Fruit fly (Drosophila melanogaster) whole organism, prepupa: ENCODE data around the gene Gfat2.

Experiments
- CG10631 ChIP-seq: fragments of 200-800 bp; sonication (Bioruptor generic); optimal IDR thresholded peaks from 2 replicates; lab custom pipeline; 2016; ENCODE audit warnings: missing biosample characterization, missing genetic modification characterization
- CG10669 ChIP-seq: fragments of 200-800 bp; sonication (Bioruptor generic); optimal IDR thresholded peaks from 3 replicates; lab custom pipeline; 2018; ENCODE audit warnings: missing biosample characterization, mild to moderate bottlenecking, missing genetic modification characterization, moderate library complexity
- CG11294 ChIP-seq: fragments of 200-800 bp; sonication (Bioruptor generic); IDR thresholded peaks from 2 replicates; pipeline ENCODE4 v1.3.6; 2022; ENCODE audit warnings: missing biosample characterization, missing genetic modification characterization
- CG11762 ChIP-seq: fragments of 200-800 bp; sonication (Bioruptor generic); optimal IDR thresholded peaks from 3 replicates; lab custom pipeline; 2016; ENCODE audit warnings: missing biosample characterization, missing genetic modification characterization; ENCODE audit not compliant: insufficient read depth
- CG11902 ChIP-seq: fragments of 200-800 bp; sonication (Bioruptor generic); optimal IDR thresholded peaks from 3 replicates; lab custom pipeline; 2016; ENCODE audit warnings: missing biosample characterization, missing genetic modification characterization
- CG15336 ChIP-seq: fragments of 200-800 bp; sonication (Bioruptor generic); IDR thresholded peaks from 2 replicates; pipeline ENCODE4 v1.3.6; 2022; ENCODE audit warnings: missing biosample characterization, missing genetic modification characterization
- CG16779 ChIP-seq: fragments of 200-800 bp; sonication (Bioruptor generic); optimal IDR thresholded peaks from 3 replicates; lab custom pipeline; 2017; ENCODE audit warnings: missing biosample characterization, mild to moderate bottlenecking, missing genetic modification characterization
- CG31627 ChIP-seq: fragments of 200-800 bp; sonication (Bioruptor generic); optimal IDR thresholded peaks from 3 replicates; lab custom pipeline; 2016; ENCODE audit warnings: missing biosample characterization, missing genetic modification characterization
- CG34406 ChIP-seq: fragments of 200-800 bp; sonication (Bioruptor generic); optimal IDR thresholded peaks from 3 replicates; lab custom pipeline; 2016; ENCODE audit warnings: missing biosample characterization, missing genetic modification characterization
- CG3919 ChIP-seq: fragments of 200-800 bp; sonication (Bioruptor generic); optimal IDR thresholded peaks from 3 replicates; lab custom pipeline; 2016; ENCODE audit warnings: missing biosample characterization, missing genetic modification characterization
- CG6163 ChIP-seq: fragments of 200-800 bp; sonication (Bioruptor generic); IDR thresholded peaks from 3 replicates; pipeline ENCODE4 v1.3.6; 2022; ENCODE audit warnings: missing biosample characterization, missing genetic modification characterization
- CG6276 ChIP-seq: fragments of 200-800 bp; sonication (Bioruptor generic); optimal IDR thresholded peaks from 2 replicates; lab custom pipeline; 2017; ENCODE audit warnings: missing biosample characterization, mild to moderate bottlenecking, missing genetic modification characterization
- CG6808 ChIP-seq: fragments of 200-800 bp; sonication (Bioruptor generic); optimal IDR thresholded peaks from 3 replicates; lab custom pipeline; 2017; ENCODE audit warnings: missing biosample characterization, missing genetic modification characterization, mild to moderate bottlenecking, moderate library complexity, missing genetic modification reagents
- CG6854 ChIP-seq: fragments of 200-800 bp; sonication (Bioruptor generic); optimal IDR thresholded peaks from 2 replicates; lab custom pipeline; 2017; ENCODE audit warnings: missing biosample characterization, mild to moderate bottlenecking, missing genetic modification characterization
- CG8119 ChIP-seq: fragments of 200-800 bp; sonication (Bioruptor generic); IDR thresholded peaks from 3 replicates; pipeline ENCODE4 v1.3.6; 2022; ENCODE audit warnings: missing biosample characterization, missing genetic modification characterization
- CG8319 ChIP-seq: fragments of 200-800 bp; sonication (Bioruptor generic); optimal IDR thresholded peaks from 3 replicates; lab custom pipeline; 2016; ENCODE audit warnings: missing biosample characterization, missing genetic modification characterization
- CG8632 ChIP-seq: fragments of 200-800 bp; sonication (Bioruptor generic); optimal IDR thresholded peaks from 3 replicates; lab custom pipeline; 2016; ENCODE audit warnings: missing biosample characterization, missing genetic modification characterization
- CG9139 ChIP-seq: fragments of 200-800 bp; sonication (Bioruptor generic); optimal IDR thresholded peaks from 3 replicates; lab custom pipeline; 2017; ENCODE audit warnings: missing biosample characterization, mild to moderate bottlenecking, missing genetic modification characterization
- Eip75B ChIP-seq: fragments of 200-800 bp; sonication (Bioruptor generic); optimal IDR thresholded peaks from 3 replicates; lab custom pipeline; 2016; ENCODE audit warnings: missing biosample characterization, missing genetic modification characterization
- Eip78C ChIP-seq: fragments of 200-800 bp; sonication (Bioruptor generic); peaks from one replicate; lab custom pipeline; 2016; ENCODE audit warnings: missing biosample characterization, missing genetic modification characterization
- Eip93F ChIP-seq: fragments of 200-800 bp; sonication (Bioruptor generic); optimal IDR thresholded peaks from 2 replicates; lab custom pipeline; 2016; ENCODE audit warnings: missing biosample characterization, mild to moderate bottlenecking, missing genetic modification characterization
- Gug ChIP-seq: fragments of 200-800 bp; sonication (Bioruptor generic); IDR thresholded peaks from 2 replicates; pipeline ENCODE4 v1.3.6; 2022; ENCODE audit warnings: missing biosample characterization, missing genetic modification characterization
- Hr38 ChIP-seq: sonication (Bioruptor generic); optimal IDR thresholded peaks from 2 replicates; lab custom pipeline; 2016; ENCODE audit warnings: missing biosample characterization, missing genetic modification characterization
- Hr4 ChIP-seq: fragments of 200-800 bp; sonication (Bioruptor generic); optimal IDR thresholded peaks from 3 replicates; lab custom pipeline; 2016; ENCODE audit warnings: missing biosample characterization, missing genetic modification characterization
- Lpt ChIP-seq: fragments of 200-800 bp; sonication (Bioruptor generic); optimal IDR thresholded peaks from 3 replicates; lab custom pipeline; 2016; ENCODE audit warnings: missing biosample characterization, missing genetic modification characterization
- OdsH ChIP-seq: fragments of 200-800 bp; sonication (Bioruptor generic); optimal IDR thresholded peaks from 3 replicates; lab custom pipeline; 2016; ENCODE audit warnings: missing biosample characterization, missing genetic modification characterization
- Smox ChIP-seq: fragments of 200-800 bp; sonication (Bioruptor generic); optimal IDR thresholded peaks from 3 replicates; lab custom pipeline; 2016; ENCODE audit warnings: missing biosample characterization, missing genetic modification characterization
- Sox14 ChIP-seq: fragments of 200-800 bp; sonication (Bioruptor generic); optimal IDR thresholded peaks from 3 replicates; lab custom pipeline; 2016; ENCODE audit warnings: missing biosample characterization, missing genetic modification characterization
- acj6 ChIP-seq: fragments of 200-800 bp; sonication (Bioruptor generic); optimal IDR thresholded peaks from 3 replicates; lab custom pipeline; 2016; ENCODE audit warnings: missing biosample characterization, missing genetic modification characterization
- eg ChIP-seq: fragments of 200-800 bp; sonication (Bioruptor generic); IDR thresholded peaks from 3 replicates; pipeline ENCODE4 v1.3.6; 2022; ENCODE audit warnings: missing biosample characterization, missing genetic modification characterization
- fd59A ChIP-seq: fragments of 200-800 bp; sonication (Bioruptor generic); optimal IDR thresholded peaks from 2 replicates; lab custom pipeline; 2017; ENCODE audit warnings: missing biosample characterization, mild to moderate bottlenecking, missing genetic modification characterization, missing genetic modification reagents
- fd85E ChIP-seq: fragments of 200-800 bp; sonication (Bioruptor generic); optimal IDR thresholded peaks from 3 replicates; lab custom pipeline; 2016; ENCODE audit warnings: missing biosample characterization, missing genetic modification characterization
- fkh ChIP-seq: fragments of 200-800 bp; sonication (Bioruptor generic); optimal IDR thresholded peaks from 3 replicates; lab custom pipeline; 2017; ENCODE audit warnings: missing biosample characterization, mild to moderate bottlenecking, missing genetic modification characterization, moderate library complexity
- lz ChIP-seq: fragments of 200-800 bp; sonication (Bioruptor generic); optimal IDR thresholded peaks from 3 replicates; lab custom pipeline; 2016; ENCODE audit warnings: missing biosample characterization, missing genetic modification characterization
- pdm3 ChIP-seq: fragments of 200-800 bp; sonication (Bioruptor generic); optimal IDR thresholded peaks from 3 replicates; lab custom pipeline; 2016; ENCODE audit warnings: missing biosample characterization, missing genetic modification characterization
- spab ChIP-seq: fragments of 200-800 bp; sonication (Bioruptor generic); optimal IDR thresholded peaks from 2 replicates; lab custom pipeline; 2017; ENCODE audit warnings: missing biosample characterization, mild to moderate bottlenecking, missing genetic modification characterization, missing genetic modification reagents
- svp ChIP-seq: fragments of 200-800 bp; sonication (Bioruptor generic); peaks from one replicate; lab custom pipeline; 2016; ENCODE audit warnings: missing biosample characterization, missing genetic modification characterization
- topi ChIP-seq: fragments of 200-800 bp; sonication (Bioruptor generic); optimal IDR thresholded peaks from 3 replicates; lab custom pipeline; 2016; ENCODE audit warnings: missing biosample characterization, missing genetic modification characterization
- vri ChIP-seq: fragments of 200-800 bp; sonication (Bioruptor generic); optimal IDR thresholded peaks from 3 replicates; lab custom pipeline; 2016; ENCODE audit warnings: missing biosample characterization, mild to moderate bottlenecking, missing genetic modification characterization

Gfat2 gene

DNA sequence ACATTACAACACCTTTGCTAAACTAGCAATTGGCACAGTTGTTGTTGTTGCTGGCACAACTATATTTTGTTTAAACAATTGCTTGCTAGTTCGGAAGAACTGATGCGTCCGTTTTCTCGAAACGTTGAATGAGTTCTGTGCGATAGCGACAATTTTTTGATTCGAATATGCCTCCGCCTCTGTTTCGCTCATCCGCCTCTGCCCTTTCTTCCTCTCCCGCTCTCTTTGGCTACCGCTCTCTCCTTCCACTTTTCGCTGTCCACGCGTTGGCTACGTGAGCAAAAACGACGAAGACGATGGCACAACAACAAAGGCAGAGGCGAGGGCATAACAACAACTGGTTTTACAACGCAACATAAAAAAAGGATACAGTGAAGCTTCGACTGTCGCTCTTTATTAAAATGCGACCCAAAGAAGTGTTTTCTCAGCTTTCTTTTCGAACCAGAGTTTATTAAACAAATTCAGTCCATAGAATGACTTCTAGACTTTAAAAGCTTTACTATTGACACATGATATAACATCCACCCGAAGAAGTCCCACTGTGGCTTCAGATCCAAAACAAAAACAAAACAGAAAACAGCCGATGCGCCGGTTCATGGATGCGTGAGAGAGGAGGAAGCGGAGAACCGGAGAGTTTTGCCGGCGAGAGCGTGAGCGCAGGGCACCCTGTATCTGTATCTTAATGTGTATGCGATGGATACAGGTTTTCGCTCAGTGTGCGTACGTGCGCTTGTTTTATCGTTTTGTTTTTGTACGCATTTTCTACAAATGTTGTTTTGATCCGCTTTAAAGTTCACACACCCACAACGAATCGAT, 13.2 kb downstream of the Gfat2 start (continued):
- peak; percentile 96 for TF ChIP-seq fkh (GFP tag; lab: Kevin White, UChicago)
- peak; percentile 100 for TF ChIP-seq vri
- TF ChIP-seq spab (GFP tag; lab: Kevin White, UChicago) = peak; percentile 100
- peak; percentile 99 for TF ChIP-seq Eip93F (GFP tag; lab: Kevin White, UChicago)
- peak; percentile 100 for TF ChIP-seq CG16779 (tag; lab: Kevin White, UChicago)
- peak; percentile 100 for TF ChIP-seq OdsH (GFP tag; lab: Kevin White, UChicago)
- TF ChIP-seq lz (GFP tag; lab: Kevin White, UChicago) = peak; percentile 100
- peak; percentile 100 for TF ChIP-seq Sox14 (GFP tag; lab: Kevin White, UChicago)
- TF ChIP-seq CG9139 (GFP tag; lab: Kevin White, UChicago) = peak; percentile 100
- no peak for TF ChIP-seq eg (GFP tag; lab: Robert Waterston, UW)
- TF ChIP-seq topi (GFP tag; lab: Kevin White, UChicago) = peak; percentile 100
- TF ChIP-seq CG6854 (GFP tag; lab: Kevin White, UChicago) = peak; percentile 99
- TF ChIP-seq CG10631 (GFP tag; lab: Kevin White, UChicago) = peak; percentile 100
- TF ChIP-seq CG15336 (GFP tag; lab: Robert Waterston, UW) = no peak
- TF ChIP-seq Gug (GFP tag; lab: Robert Waterston, UW) = no peak
- TF ChIP-seq CG11294 = no peak
- peak; percentile 100 for TF ChIP-seq CG31627 (GFP tag; lab: Kevin White, UChicago)
- peak; percentile 99 for TF ChIP-seq CG11762 (GFP tag; lab: Kevin White, UChicago)
- TF ChIP-seq Lpt (GFP tag; lab: Kevin White, UChicago) = peak; percentile 100
- peak; percentile 99 for TF ChIP-seq Hr38
- TF ChIP-seq CG8319 (GFP tag; lab: Kevin White, UChicago) = peak; percentile 100
- TF ChIP-seq Smox (GFP tag; lab: Kevin White, UChicago) = peak; percentile 100
- TF ChIP-seq Hr4 (GFP tag; lab: Kevin White, UChicago) = peak; percentile 100

- no peak for TF ChIP-seq acj6 (GFP tag; lab: Kevin White, UChicago)
- peak; percentile 64 for TF ChIP-seq CG3919 (GFP tag; lab: Kevin White, UChicago)
- TF ChIP-seq Eip78C = peak; percentile 22
- TF ChIP-seq, all 60 proteins: peak for 2
Measured at dm6 chr3R:28325415-28325814, 14.2 kb downstream of the Gfat2 start.

DNA sequence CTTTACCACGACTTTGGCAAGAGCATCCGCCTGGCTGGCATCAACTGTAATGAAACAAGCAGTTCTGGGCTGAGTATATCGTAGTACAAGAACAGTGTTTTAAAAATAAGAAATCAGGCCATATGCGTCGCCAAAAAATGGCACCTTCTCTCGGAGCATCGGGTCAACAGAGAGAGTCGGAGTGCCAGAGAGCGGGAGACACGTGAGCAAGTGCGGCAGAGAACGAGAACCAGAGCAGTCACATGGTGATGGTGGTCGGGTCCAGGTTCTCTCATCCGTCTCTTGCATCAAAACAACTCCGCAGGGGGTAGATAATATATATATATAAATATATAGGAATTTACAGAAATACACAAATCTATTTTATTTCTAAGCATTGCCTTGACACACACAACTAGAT, 14.7 kb downstream of the Gfat2 start:
- TF ChIP-seq Eip78C (peak; percentile 20), Lpt (GFP tag; lab: Kevin White, UChicago) (no peak), CG8632 (no peak), CG15336 (GFP tag; lab: Robert Waterston, UW) (no peak), CG6163 (GFP tag; lab: Robert Waterston, UW) (no peak), svp (peak; percentile 35), Eip93F (GFP tag; lab: Kevin White, UChicago) (no peak)
- TF ChIP-seq, all 60 proteins: peak for 2

dm6 chr3R:28323718-28324350, 15.7 kb downstream of the Gfat2 start:
- no peak for TF ChIP-seq CG15336 (GFP tag; lab: Robert Waterston, UW)
- no peak for TF ChIP-seq pdm3 (GFP tag; lab: Kevin White, UChicago)

DNA sequence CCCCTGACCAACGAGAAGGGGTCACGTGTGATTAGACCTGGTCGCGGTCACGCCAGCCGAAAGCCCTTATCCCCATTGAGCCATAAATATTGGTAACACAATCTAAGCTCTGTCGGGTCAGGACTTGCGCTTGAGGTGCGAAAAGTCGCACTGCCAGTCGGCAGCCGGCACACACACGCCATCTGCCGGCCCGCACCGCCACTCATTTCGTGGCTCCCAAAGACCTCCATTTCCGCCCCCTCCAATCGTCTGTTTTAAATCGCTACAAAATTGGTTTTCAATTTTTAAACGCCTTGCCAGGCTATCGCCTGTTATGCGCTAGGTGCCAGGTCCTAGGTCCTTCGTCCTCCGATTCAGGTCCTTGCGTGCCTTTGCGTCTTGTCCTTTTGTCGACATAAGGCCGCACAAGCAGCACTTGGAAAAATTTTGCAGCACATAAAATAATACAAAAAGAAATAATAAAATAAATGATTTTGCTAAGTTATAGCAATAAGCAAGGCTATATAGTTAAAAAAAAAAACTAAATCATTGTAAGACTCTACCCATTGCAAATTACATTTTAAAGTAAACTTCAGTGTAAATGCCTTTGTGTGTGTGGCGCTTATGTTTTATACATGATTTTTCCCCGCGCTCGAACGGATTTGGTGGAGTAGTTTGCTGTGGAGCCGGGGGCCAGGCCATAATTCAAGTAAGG, 22.3 kb downstream of the Gfat2 start:
- TF ChIP-seq Hr38 (no peak), Eip75B (GFP tag; lab: Kevin White, UChicago) (no peak), CG6808 (GFP tag; lab: Kevin White, UChicago) (peak; percentile 37), CG6163 (GFP tag; lab: Robert Waterston, UW) (0 out of 3 replicates have a peak, but pooled peaks have one; percentile 12), CG3919 (GFP tag; lab: Kevin White, UChicago) (peak; percentile 16), CG10669 (GFP tag; lab: Kevin White, UChicago) (peak; percentile 23), Gug (GFP tag; lab: Robert Waterston, UW) (no peak), CG6276 (GFP tag; lab: Kevin White, UChicago) (no peak), fd85E (no peak), Eip93F (GFP tag; lab: Kevin White, UChicago) (no peak), CG11762 (GFP tag; lab: Kevin White, UChicago) (no peak), CG8119 (GFP tag; lab: Robert Waterston, UW) (no peak), CG11902 (GFP tag; lab: Kevin White, UChicago) (no peak), fd59A (no peak), pdm3 (GFP tag; lab: Kevin White, UChicago) (no peak), fkh (GFP tag; lab: Kevin White, UChicago) (no peak), CG34406 (no peak), Eip78C (peak; percentile 19)
